Worm (Caenorhabditis elegans) whole organism, young adult: ENCODE data around the gene Y15E3A.5.

Experiments
- cebp-1 ChIP-seq, 2 experiments: fragments of 200-800 bp in 1 of 2; sonication (Bioruptor generic) in 1 of 2; sonication (generic microtip) in 1 of 2; IDR thresholded peaks in 1 of 2; optimal IDR thresholded peaks in 1 of 2; 2 replicates each; pipeline versions ENCODE4 v1.3.6 to Lab custom; 2017 to 2022; ENCODE audit warnings: missing compliant biosample characterization in 2 of 2, missing genetic modification characterization in 2 of 2, mild to moderate bottlenecking in 1 of 2, missing genetic modification reagents in 1 of 2, moderate library complexity in 1 of 2
- ceh-58 ChIP-seq: fragments of 200-800 bp; sonication (Bioruptor generic); IDR thresholded peaks from 2 replicates; pipeline ENCODE4 v1.3.6; 2022; ENCODE audit warnings: missing genetic modification characterization, missing compliant biosample characterization
- egl-18 ChIP-seq: fragments of 200-800 bp; sonication (Bioruptor generic); IDR thresholded peaks from 2 replicates; pipeline ENCODE4 v1.3.6; 2022; ENCODE audit warnings: missing genetic modification reagents, missing genetic modification characterization, missing compliant biosample characterization
- egl-44 ChIP-seq: fragments of 200-800 bp; sonication (Bioruptor generic); IDR thresholded peaks from 2 replicates; pipeline ENCODE4 v1.3.6; 2022; ENCODE audit warnings: missing genetic modification reagents, missing genetic modification characterization, missing compliant biosample characterization
- him-1 ChIP-seq: sonication (generic microtip); optimal IDR thresholded peaks from 2 replicates; lab custom pipeline; 2016; ENCODE audit warnings: missing genotype, missing genetic modification reagents, missing genetic modification characterization, missing compliant biosample characterization
- madf-10 ChIP-seq: sonication (generic microtip); optimal IDR thresholded peaks from 2 replicates; lab custom pipeline; 2016; ENCODE audit warnings: mild to moderate bottlenecking, missing genetic modification characterization, missing compliant biosample characterization
- mel-28 ChIP-seq: sonication (generic microtip); optimal IDR thresholded peaks from 2 replicates; lab custom pipeline; 2016; ENCODE audit warnings: borderline replicate concordance, mild to moderate bottlenecking, missing genetic modification characterization, missing compliant biosample characterization
- pbrm-1 ChIP-seq: fragments of 200-800 bp; sonication (Bioruptor generic); IDR thresholded peaks from 2 replicates; pipeline ENCODE4 v1.3.6; 2022; ENCODE audit warnings: missing genetic modification reagents, missing genetic modification characterization, missing compliant biosample characterization
- unc-130 ChIP-seq: sonication (generic microtip); optimal IDR thresholded peaks from 2 replicates; lab custom pipeline; 2016; ENCODE audit warnings: missing genetic modification reagents, missing genetic modification characterization, missing compliant biosample characterization
- zim-3 ChIP-seq: sonication (generic microtip); optimal IDR thresholded peaks from 2 replicates; lab custom pipeline; 2017; ENCODE audit warnings: mild to moderate bottlenecking, missing genetic modification characterization, moderate library complexity, missing compliant biosample characterization
- ztf-26 ChIP-seq: sonication (generic microtip); optimal IDR thresholded peaks from 2 replicates; lab custom pipeline; 2017; ENCODE audit warnings: missing genetic modification characterization, missing compliant biosample characterization
- ztf-6 ChIP-seq: fragments of 200-800 bp; sonication (Bioruptor generic); IDR thresholded peaks from 2 replicates; pipeline ENCODE4 v1.3.6; 2022; ENCODE audit warnings: missing genetic modification reagents, missing genetic modification characterization, missing compliant biosample characterization

DNA sequence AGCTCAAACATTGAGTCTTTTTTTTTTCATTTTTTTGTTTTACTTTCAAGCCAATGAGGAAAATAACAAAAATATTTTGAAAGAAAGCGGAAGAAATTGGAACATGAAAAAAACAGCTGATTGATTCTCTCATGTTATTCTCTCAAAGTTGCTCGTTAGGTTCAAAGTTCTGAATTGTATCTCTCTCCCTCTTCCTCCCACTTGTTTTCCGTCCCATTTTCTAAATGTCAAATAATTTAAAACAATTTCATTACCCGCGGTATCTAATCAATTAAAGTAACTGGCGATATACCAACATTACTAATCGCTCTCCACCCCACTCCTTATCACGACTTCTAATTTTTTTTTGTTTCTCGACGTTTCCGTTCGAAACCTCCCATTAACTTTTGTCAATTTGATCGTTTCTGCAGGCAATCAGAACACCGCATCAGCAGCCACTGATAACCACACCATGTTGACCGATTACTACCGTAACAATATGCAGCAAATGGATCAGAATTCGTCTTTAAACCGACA is 2.4 kb downstream of the Y15E3A.5 start:
- TF ChIP-seq unc-130 (GFP tag; lab: Kevin White, UChicago) (no peak), him-1 (tag; lab: Kevin White, UChicago) (no peak), madf-10 (no peak), ceh-58 (GFP tag; lab: Robert Waterston, UW) (no peak), egl-44 (no peak), cebp-1 (GFP tag; IDR thresholded peaks at IDR 0.05; lab: Robert Waterston, UW) (no peak), cebp-1 (tag; optimal IDR thresholded peaks at IDR 0.05; lab: Kevin White, UChicago) (no peak), zim-3 (tag; lab: Kevin White, UChicago) (no peak), ztf-6 (GFP tag; lab: Robert Waterston, UW) (no peak), ztf-26 (tag; lab: Kevin White, UChicago) (no peak), mel-28 (no peak), egl-18 (GFP tag; lab: Robert Waterston, UW) (no peak), pbrm-1 (GFP tag; lab: Robert Waterston, UW) (no peak)
